Worm (Caenorhabditis elegans) whole organism, young adult: ENCODE measurements around the gene T04C4.3.

Experiments used
- B0035.1 ChIP-seq: sonication (generic microtip); optimal IDR thresholded peaks from 2 replicates; lab custom pipeline; 2016; ENCODE audit warnings: missing genetic modification characterization, mild to moderate bottlenecking, missing compliant biosample characterization, missing genotype, missing genetic modification reagents
- B0261.1 ChIP-seq: sonication (generic microtip); optimal IDR thresholded peaks from 2 replicates; lab custom pipeline; 2016; ENCODE audit warnings: mild to moderate bottlenecking, missing genetic modification characterization, moderate library complexity, missing compliant biosample characterization
- B0336.3 ChIP-seq: fragments of 200-800 bp; sonication (Bioruptor generic); IDR thresholded peaks from 2 replicates; pipeline ENCODE4 v1.3.6; 2022; ENCODE audit warnings: missing genetic modification characterization, missing compliant biosample characterization
- D2030.7 ChIP-seq: fragments of 200-800 bp; sonication (Bioruptor generic); IDR thresholded peaks from 2 replicates; pipeline ENCODE4 v1.3.6; 2022; ENCODE audit warnings: missing genetic modification reagents, missing genetic modification characterization, missing compliant biosample characterization
- F22D6.2 ChIP-seq: sonication (generic microtip); optimal IDR thresholded peaks from 2 replicates; lab custom pipeline; 2016; ENCODE audit warnings: mild to moderate bottlenecking, missing genetic modification characterization, missing compliant biosample characterization
- F33H1.4 ChIP-seq: fragments of 200-800 bp; sonication (Bioruptor generic); IDR thresholded peaks from 2 replicates; pipeline ENCODE4 v1.3.6; 2022; ENCODE audit warnings: missing genetic modification reagents, missing genetic modification characterization, missing compliant biosample characterization
- F37B4.10 ChIP-seq: fragments of 200-800 bp; sonication (Bioruptor generic); IDR thresholded peaks from 2 replicates; pipeline ENCODE4 v1.3.6; 2022; ENCODE audit warnings: missing genetic modification characterization, missing compliant biosample characterization
- F49E8.2 ChIP-seq: sonication (generic microtip); optimal IDR thresholded peaks from 3 replicates; lab custom pipeline; 2017; ENCODE audit warnings: missing genetic modification characterization, mild to moderate bottlenecking, missing compliant biosample characterization, antibody characterized with exemption, moderate library complexity; ENCODE audit not compliant: insufficient read depth
- T26A5.8 ChIP-seq: sonication (generic microtip); optimal IDR thresholded peaks from 2 replicates; lab custom pipeline; 2016; ENCODE audit warnings: missing genetic modification characterization, missing compliant biosample characterization
- Y56A3A.18 ChIP-seq: fragments of 200-800 bp; sonication (Bioruptor generic); IDR thresholded peaks from 2 replicates; pipeline ENCODE4 v1.3.6; 2022; ENCODE audit warnings: missing genetic modification reagents, missing genetic modification characterization, missing compliant biosample characterization
- ZK185.1 ChIP-seq: sonication (generic microtip); optimal IDR thresholded peaks from 2 replicates; lab custom pipeline; 2016; ENCODE audit warnings: mild to moderate bottlenecking, missing genetic modification characterization, missing compliant biosample characterization; ENCODE audit not compliant: poor library complexity, severe bottlenecking
- akir-1 ChIP-seq: fragments of 200-800 bp; sonication (Bioruptor generic); optimal IDR thresholded peaks from 2 replicates; lab custom pipeline; 2018; ENCODE audit warnings: mild to moderate bottlenecking, missing genetic modification characterization, moderate library complexity, missing compliant biosample characterization
- ama-1 ChIP-seq, 3 experiments: fragments of 150-350 bp in 1 of 3; sonication (generic microtip) in 2 of 3; optimal IDR thresholded peaks; 2 replicates each; lab custom pipeline; 2014 to 2018; ENCODE audit warnings: missing biosample characterization in 2 of 3, missing genetic modification characterization in 2 of 3, missing genetic modification reagents in 2 of 3
- aptf-2 ChIP-seq: fragments of 200-800 bp; sonication (Bioruptor generic); conservative IDR thresholded peaks from 2 replicates; pipeline ENCODE4 v1.3.6; 2022; ENCODE audit warnings: missing genetic modification reagents, missing genetic modification characterization, missing compliant biosample characterization
- atf-7 ChIP-seq: sonication (generic microtip); optimal IDR thresholded peaks from 2 replicates; lab custom pipeline; 2017; ENCODE audit warnings: mild to moderate bottlenecking, missing genetic modification characterization, missing compliant biosample characterization
- attf-3 ChIP-seq: fragments of 200-800 bp; sonication (Bioruptor generic); conservative IDR thresholded peaks from 2 replicates; pipeline ENCODE4 v1.3.6; 2022; ENCODE audit warnings: missing genetic modification reagents, missing genetic modification characterization, missing compliant biosample characterization
- bed-1 ChIP-seq: fragments of 200-800 bp; sonication (Bioruptor generic); IDR thresholded peaks from 2 replicates; pipeline ENCODE4 v1.3.6; 2022; ENCODE audit warnings: missing genetic modification reagents, missing genetic modification characterization, missing compliant biosample characterization
- ceh-100 ChIP-seq: fragments of 200-800 bp; sonication (Bioruptor generic); IDR thresholded peaks from 2 replicates; pipeline ENCODE4 v1.3.6; 2022; ENCODE audit warnings: missing genetic modification reagents, missing genetic modification characterization, missing compliant biosample characterization
- ceh-27 ChIP-seq: fragments of 200-800 bp; sonication (Bioruptor generic); optimal IDR thresholded peaks from 2 replicates; lab custom pipeline; 2018; ENCODE audit warnings: mild to moderate bottlenecking, missing genetic modification characterization, moderate library complexity, missing compliant biosample characterization
- ceh-91 ChIP-seq: fragments of 200-800 bp; sonication (Bioruptor generic); IDR thresholded peaks from 2 replicates; pipeline ENCODE4 v1.3.6; 2022; ENCODE audit warnings: missing genetic modification reagents, missing genetic modification characterization, missing compliant biosample characterization
- dpff-1 ChIP-seq: sonication (generic microtip); optimal IDR thresholded peaks from 2 replicates; lab custom pipeline; 2017; ENCODE audit warnings: mild to moderate bottlenecking, missing genetic modification characterization, missing compliant biosample characterization
- efl-1 ChIP-seq: fragments of 150-350 bp; optimal IDR thresholded peaks from 2 replicates; lab custom pipeline; 2014; ENCODE audit warnings: missing biosample characterization, missing genetic modification reagents, missing genetic modification characterization
- ets-4 ChIP-seq: fragments of 200-800 bp; sonication (Bioruptor generic); optimal IDR thresholded peaks from 2 replicates; lab custom pipeline; 2018; ENCODE audit warnings: mild to moderate bottlenecking, missing genetic modification characterization, missing compliant biosample characterization
- let-526 ChIP-seq: fragments of 200-800 bp; sonication (Bioruptor generic); IDR thresholded peaks from 2 replicates; pipeline ENCODE4 v1.3.6; 2022; ENCODE audit warnings: missing genetic modification reagents, missing genetic modification characterization, missing compliant biosample characterization
- lin-26 ChIP-seq: fragments of 200-800 bp; sonication (Bioruptor generic); IDR thresholded peaks from 2 replicates; pipeline ENCODE4 v1.3.6; 2022; ENCODE audit warnings: missing genetic modification reagents, missing genetic modification characterization, missing compliant biosample characterization
- lin-54 ChIP-seq: fragments of 200-800 bp; sonication (Bioruptor generic); optimal IDR thresholded peaks from 2 replicates; lab custom pipeline; 2018; ENCODE audit warnings: mild to moderate bottlenecking, missing genetic modification characterization, missing compliant biosample characterization
- lir-1 ChIP-seq: fragments of 200-800 bp; sonication (Bioruptor generic); conservative IDR thresholded peaks from 2 replicates; pipeline ENCODE4 v1.3.6; 2022; ENCODE audit warnings: missing genetic modification reagents, missing genetic modification characterization, missing compliant biosample characterization
- madf-10 ChIP-seq: sonication (generic microtip); optimal IDR thresholded peaks from 2 replicates; lab custom pipeline; 2016; ENCODE audit warnings: mild to moderate bottlenecking, missing genetic modification characterization, missing compliant biosample characterization
- madf-3 ChIP-seq: fragments of 200-800 bp; sonication (Bioruptor generic); IDR thresholded peaks from 2 replicates; pipeline ENCODE4 v1.3.6; 2022; ENCODE audit warnings: missing genetic modification reagents, missing genetic modification characterization, missing compliant biosample characterization
- madf-6 ChIP-seq: fragments of 200-800 bp; sonication (Bioruptor generic); IDR thresholded peaks from 2 replicates; pipeline ENCODE4 v1.3.6; 2022; ENCODE audit warnings: missing genetic modification reagents, missing genetic modification characterization, missing compliant biosample characterization
- mcd-1 ChIP-seq: fragments of 200-800 bp; sonication (Bioruptor generic); IDR thresholded peaks from 2 replicates; pipeline ENCODE4 v1.3.6; 2022; ENCODE audit warnings: missing genetic modification reagents, missing genetic modification characterization, missing compliant biosample characterization
- mel-28 ChIP-seq: sonication (generic microtip); optimal IDR thresholded peaks from 2 replicates; lab custom pipeline; 2016; ENCODE audit warnings: borderline replicate concordance, mild to moderate bottlenecking, missing genetic modification characterization, missing compliant biosample characterization
- nhr-120 ChIP-seq: fragments of 200-800 bp; sonication (Bioruptor generic); IDR thresholded peaks from 2 replicates; pipeline ENCODE4 v1.3.6; 2022; ENCODE audit warnings: missing genetic modification characterization, missing compliant biosample characterization
- nhr-90 ChIP-seq: sonication (generic microtip); optimal IDR thresholded peaks from 2 replicates; lab custom pipeline; 2016; ENCODE audit warnings: missing genotype, mild to moderate bottlenecking, missing genetic modification characterization, missing compliant biosample characterization
- rec-8 ChIP-seq, 2 experiments: sonication (generic microtip); optimal IDR thresholded peaks; 2 replicates each; lab custom pipeline; 2016; ENCODE audit warnings: mild to moderate bottlenecking in 2 of 2, missing genetic modification characterization in 2 of 2, missing genetic modification reagents in 2 of 2, missing genotype in 2 of 2, missing biosample characterization in 1 of 2, missing compliant biosample characterization in 1 of 2, moderate library complexity in 1 of 2
- rpc-1 ChIP-seq, 2 experiments: fragments of 150-350 bp in 1 of 2; sonication (generic microtip) in 1 of 2; optimal IDR thresholded peaks; 2 replicates each; lab custom pipeline; 2014 to 2018; ENCODE audit warnings: missing biosample characterization in 1 of 2, missing genetic modification characterization in 1 of 2, missing genetic modification reagents in 1 of 2, missing genotype in 1 of 2
- sdz-38 ChIP-seq: sonication (generic microtip); optimal IDR thresholded peaks from 2 replicates; lab custom pipeline; 2016; ENCODE audit warnings: missing genotype, missing genetic modification characterization, missing compliant biosample characterization
- snpc-1.1 ChIP-seq: sonication (generic microtip); optimal IDR thresholded peaks from 2 replicates; lab custom pipeline; 2017; ENCODE audit warnings: missing genetic modification characterization, mild to moderate bottlenecking, missing compliant biosample characterization, antibody characterized with exemption, moderate library complexity, missing genotype, missing genetic modification reagents; ENCODE audit not compliant: insufficient read depth
- snpc-1.3 ChIP-seq: sonication (generic microtip); optimal IDR thresholded peaks from 2 replicates; lab custom pipeline; 2017; ENCODE audit warnings: missing genetic modification characterization, mild to moderate bottlenecking, missing compliant biosample characterization, antibody characterized with exemption, moderate library complexity, missing genotype, missing genetic modification reagents; ENCODE audit not compliant: insufficient read depth
- sptf-2 ChIP-seq: fragments of 200-800 bp; sonication (Bioruptor generic); optimal IDR thresholded peaks from 2 replicates; lab custom pipeline; 2018; ENCODE audit warnings: mild to moderate bottlenecking, missing genetic modification characterization, missing compliant biosample characterization
- unc-130 ChIP-seq: sonication (generic microtip); optimal IDR thresholded peaks from 2 replicates; lab custom pipeline; 2016; ENCODE audit warnings: missing genetic modification reagents, missing genetic modification characterization, missing compliant biosample characterization
- xnd-1 ChIP-seq: sonication (generic microtip); optimal IDR thresholded peaks from 2 replicates; lab custom pipeline; 2016; ENCODE audit warnings: missing genotype, missing genetic modification reagents, missing genetic modification characterization, missing compliant biosample characterization
- zim-3 ChIP-seq: sonication (generic microtip); optimal IDR thresholded peaks from 2 replicates; lab custom pipeline; 2017; ENCODE audit warnings: mild to moderate bottlenecking, missing genetic modification characterization, moderate library complexity, missing compliant biosample characterization
- ztf-18 ChIP-seq: sonication (generic microtip); optimal IDR thresholded peaks from 2 replicates; lab custom pipeline; 2016; ENCODE audit warnings: missing genotype, mild to moderate bottlenecking, missing genetic modification characterization, missing compliant biosample characterization
- ztf-22 ChIP-seq: fragments of 200-800 bp; sonication (Bioruptor generic); optimal IDR thresholded peaks from 2 replicates; lab custom pipeline; 2018; ENCODE audit warnings: mild to moderate bottlenecking, missing genetic modification characterization, moderate library complexity, missing compliant biosample characterization
- ztf-26 ChIP-seq: sonication (generic microtip); optimal IDR thresholded peaks from 2 replicates; lab custom pipeline; 2017; ENCODE audit warnings: missing genetic modification characterization, missing compliant biosample characterization
- ztf-3 ChIP-seq: fragments of 200-800 bp; sonication (Bioruptor generic); optimal IDR thresholded peaks from 2 replicates; lab custom pipeline; 2018; ENCODE audit warnings: mild to moderate bottlenecking, missing genetic modification characterization, missing compliant biosample characterization

Gene T04C4.3

ce11 chrIV:2219334-2219755 lies 2.7 kb upstream of the T04C4.3 start (continued):
- TF ChIP-seq ets-4 (peak; percentile 78), B0035.1 (tag; lab: Kevin White, UChicago) (peak; percentile 68), B0336.3 (peak; percentile 99), snpc-1.1 (no peak), F22D6.2 (tag; lab: Kevin White, UChicago) (peak; percentile 90), F33H1.4 (GFP tag; lab: Robert Waterston, UW) (peak; percentile 60), nhr-90 (tag; lab: Kevin White, UChicago) (peak; percentile 49), aptf-2 (GFP tag; lab: Robert Waterston, UW) (no peak), lin-26 (GFP tag; lab: Robert Waterston, UW) (peak; percentile 66; the same call in 1 of the 2 replicates), zim-3 (tag; lab: Kevin White, UChicago) (no peak), T26A5.8 (tag; lab: Kevin White, UChicago) (peak; percentile 23), B0261.1 (peak; percentile 19), akir-1 (GFP tag; lab: Kevin White, UChicago) (peak; percentile 52), sdz-38 (tag; lab: Kevin White, UChicago) (no peak), let-526 (GFP tag; lab: Robert Waterston, UW) (peak; percentile 93), ceh-27 (peak; percentile 86), attf-3 (GFP tag; lab: Robert Waterston, UW) (peak; percentile 40; the same call in 1 of the 2 replicates), lin-54 (GFP tag; lab: Kevin White, UChicago) (peak; percentile 84), ZK185.1 (tag; lab: Kevin White, UChicago) (peak; percentile 77), madf-10 (tag; lab: Kevin White, UChicago) (peak; percentile 95), mcd-1 (peak; percentile 92), efl-1 (GFP tag; lab: Kevin White, UChicago) (no peak), F37B4.10 (GFP tag; lab: Robert Waterston, UW) (no peak), madf-6 (peak; percentile 29; the same call in 1 of the 2 replicates), xnd-1 (no peak), nhr-120 (GFP tag; lab: Robert Waterston, UW) (0 out of 2 replicates have a peak, but pooled peaks have one; percentile 30), bed-1 (GFP tag; lab: Robert Waterston, UW) (no peak), ztf-3 (GFP tag; lab: Kevin White, UChicago) (peak; percentile 93), rec-8 (tag; optimal IDR thresholded peaks at IDR 0.05; lab: Kevin White, UChicago) (no peak), D2030.7 (GFP tag; lab: Robert Waterston, UW) (no peak), Y56A3A.18 (peak; percentile 71; the same call in 1 of the 2 replicates), ztf-22 (peak; percentile 94), atf-7 (tag; lab: Kevin White, UChicago) (peak; percentile 97), ztf-26 (tag; lab: Kevin White, UChicago) (peak; percentile 99), sptf-2 (GFP tag; lab: Kevin White, UChicago) (no peak), ztf-18 (tag; lab: Kevin White, UChicago) (peak; percentile 60), madf-3 (GFP tag; lab: Robert Waterston, UW) (peak; percentile 84), ceh-100 (peak; percentile 33; the same call in 1 of the 2 replicates), lir-1 (GFP tag; lab: Robert Waterston, UW) (peak; percentile 83), mel-28 (peak; percentile 71), unc-130 (GFP tag; lab: Kevin White, UChicago) (no peak), F49E8.2 (tag; lab: Kevin White, UChicago) (no peak), dpff-1 (peak; percentile 70), ama-1 (optimal IDR thresholded peaks at IDR 0.05; lab: Kevin White, UChicago) (no peak), ama-1 (GFP tag; optimal IDR thresholded peaks at IDR 0.05; lab: Kevin White, UChicago) (no peak), ceh-91 (no peak), rpc-1 (optimal IDR thresholded peaks at IDR 0.05; lab: Kevin White, UChicago) (no peak), rpc-1 (tag; optimal IDR thresholded peaks at IDR 0.05; lab: Kevin White, UChicago) (no peak), snpc-1.3 (tag; lab: Kevin White, UChicago) (no peak)
